Worm (Caenorhabditis elegans): Measurements from ENCODE around the gene T08G5.2.
A peak's percentile ranks its signal among the peaks of the same experiment; 100 is the strongest.

The T08G5.2 gene

ce11 chrV:14003587-14004156 is 22.4 kb downstream of the T08G5.2 start (continued):
- no peak for TF ChIP-seq peb-1 (tag; optimal IDR thresholded peaks at IDR 0.05)

- TF ChIP-seq alr-1 (tag; optimal IDR thresholded peaks at IDR 0.05) (no peak), F13H6.1 (tag; optimal IDR thresholded peaks at IDR 0.05) (peak; percentile 21), sma-9 (GFP tag; optimal IDR thresholded peaks at IDR 0.05) (peak; percentile 19), sma-9 (tag; optimal IDR thresholded peaks at IDR 0.05) (no peak), gmeb-1 (tag; optimal IDR thresholded peaks at IDR 0.05) (no peak), nhr-129 (tag; optimal IDR thresholded peaks at IDR 0.05) (peak; percentile 25), nhr-10 (tag; optimal IDR thresholded peaks at IDR 0.05) (no peak), fos-1 (tag; optimal IDR thresholded peaks at IDR 0.05) (peak; percentile 28), lin-13 (GFP tag; optimal IDR thresholded peaks at IDR 0.05) (no peak), R02D3.7 (tag; optimal IDR thresholded peaks at IDR 0.05) (no peak)
Observed at ce11 chrV:14002402-14002801, 23.7 kb downstream of the T08G5.2 start.

- TF ChIP-seq ztf-11 (tag; optimal IDR thresholded peaks at IDR 0.05) (no peak), sem-4 (tag; optimal IDR thresholded peaks at IDR 0.05) (peak; percentile 26)
Observed at ce11 chrV:14001929-14002328, 24.2 kb downstream of the T08G5.2 start.

- TF ChIP-seq Y55F3AM.14 (GFP tag; optimal IDR thresholded peaks at IDR 0.05) (no peak), nhr-21 (tag; optimal IDR thresholded peaks at IDR 0.05) (peak; percentile 59)
Observed at ce11 chrV:13993478-13993877, 32.6 kb downstream of the T08G5.2 start.

- TF ChIP-seq nhr-21 (tag; optimal IDR thresholded peaks at IDR 0.05) (no peak), elt-3 (tag; optimal IDR thresholded peaks at IDR 0.05) (no peak), nhr-6 (tag; optimal IDR thresholded peaks at IDR 0.05) (no peak), dmd-4 (tag; optimal IDR thresholded peaks at IDR 0.05) (no peak), ZK546.5 (tag; optimal IDR thresholded peaks at IDR 0.05) (no peak), snpc-4 (tag; optimal IDR thresholded peaks at IDR 0.05) (no peak), lin-11 (tag; optimal IDR thresholded peaks at IDR 0.05) (no peak), C34F6.9 (tag; optimal IDR thresholded peaks at IDR 0.05) (no peak), Y55F3AM.14 (GFP tag; optimal IDR thresholded peaks at IDR 0.05) (no peak), peb-1 (tag; optimal IDR thresholded peaks at IDR 0.05) (no peak), sma-3 (GFP tag; optimal IDR thresholded peaks at IDR 0.05) (no peak), nhr-10 (tag; optimal IDR thresholded peaks at IDR 0.05) (no peak), mab-5 (tag; optimal IDR thresholded peaks at IDR 0.05) (no peak), ztf-4 (tag; optimal IDR thresholded peaks at IDR 0.05) (no peak), skn-1 (tag; optimal IDR thresholded peaks at IDR 0.05) (no peak)
Observed at ce11 chrV:13992485-13992884, 33.6 kb downstream of the T08G5.2 start, which contains the start of gene droe-4. Gene droe-4 (plus strand): TSS chrV:13992656.

ce11 chrV:13986823-13987222 is 39.3 kb downstream of the T08G5.2 start:
- TF ChIP-seq alr-1 (tag; optimal IDR thresholded peaks at IDR 0.05) (no peak), fos-1 (tag; optimal IDR thresholded peaks at IDR 0.05) (peak; percentile 71), crh-2 (tag; optimal IDR thresholded peaks at IDR 0.05) (peak; percentile 32)

ce11 chrV:13984828-13985227 is 41.3 kb downstream of the T08G5.2 start, which contains the start of gene end-1:
Gene end-1 (plus strand): TSS chrV:13985128.
- TF ChIP-seq lin-13 (GFP tag; optimal IDR thresholded peaks at IDR 0.05), result no peak
- TF ChIP-seq fos-1 (tag; optimal IDR thresholded peaks at IDR 0.05), result no peak
- no peak for TF ChIP-seq lsy-2 (tag; optimal IDR thresholded peaks at IDR 0.05)
- TF ChIP-seq ztf-1 (GFP tag; conservative IDR thresholded peaks at IDR 0.05), result no peak
- TF ChIP-seq alr-1 (tag; optimal IDR thresholded peaks at IDR 0.05), result no peak
- TF ChIP-seq ceh-16 (tag; optimal IDR thresholded peaks at IDR 0.05), result no peak
- no peak for TF ChIP-seq unc-55 (GFP tag; optimal IDR thresholded peaks at IDR 0.05)
- no peak for TF ChIP-seq ceh-82 (tag; optimal IDR thresholded peaks at IDR 0.05)
- TF ChIP-seq dmd-4 (tag; optimal IDR thresholded peaks at IDR 0.05), result no peak
- TF ChIP-seq ama-1 (optimal IDR thresholded peaks at IDR 0.05), result no peak
- no peak for TF ChIP-seq C34F6.9 (tag; optimal IDR thresholded peaks at IDR 0.05)
- TF ChIP-seq zag-1 (tag; optimal IDR thresholded peaks at IDR 0.05), result no peak
- no peak for TF ChIP-seq F13H6.1 (tag; optimal IDR thresholded peaks at IDR 0.05)
- no peak for TF ChIP-seq egl-27 (tag; optimal IDR thresholded peaks at IDR 0.05)
- no peak for TF ChIP-seq sma-9 (GFP tag; optimal IDR thresholded peaks at IDR 0.05)
- no peak for TF ChIP-seq sma-9 (tag; optimal IDR thresholded peaks at IDR 0.05)
- TF ChIP-seq peb-1 (tag; optimal IDR thresholded peaks at IDR 0.05), result no peak
- no peak for TF ChIP-seq R02D3.7 (tag; optimal IDR thresholded peaks at IDR 0.05)
- no peak for TF ChIP-seq nhr-25 (tag; optimal IDR thresholded peaks at IDR 0.05)
- TF ChIP-seq elt-3 (tag; optimal IDR thresholded peaks at IDR 0.05), result no peak
- TF ChIP-seq crh-2 (tag; optimal IDR thresholded peaks at IDR 0.05), result no peak
